Fruit fly (Drosophila melanogaster) whole organism, pupa: ENCODE results near the gene sgg.

Source experiments
- CG10348 ChIP-seq: fragments of 200-800 bp; sonication (Bioruptor generic); IDR thresholded peaks from 2 replicates; pipeline ENCODE4 v1.3.6; 2022; ENCODE audit warnings: missing biosample characterization, missing genetic modification characterization
- CG12605 ChIP-seq: fragments of 200-800 bp; sonication (Bioruptor generic); IDR thresholded peaks from 2 replicates; pipeline ENCODE4 v1.3.6; 2022; ENCODE audit warnings: missing biosample characterization, missing genetic modification characterization
- CG13204 ChIP-seq: fragments of 200-800 bp; sonication (Bioruptor generic); optimal IDR thresholded peaks from 2 replicates; lab custom pipeline; 2018; ENCODE audit warnings: missing biosample characterization, mild to moderate bottlenecking, missing genetic modification characterization, moderate library complexity
- CG14655 ChIP-seq: fragments of 200-800 bp; sonication (Bioruptor generic); optimal IDR thresholded peaks from 3 replicates; lab custom pipeline; 2017; ENCODE audit warnings: mild to moderate bottlenecking, missing biosample characterization, missing genetic modification reagents, missing genetic modification characterization
- CG15710 ChIP-seq: fragments of 200-800 bp; sonication (Bioruptor generic); optimal IDR thresholded peaks from 2 replicates; lab custom pipeline; 2018; ENCODE audit warnings: missing biosample characterization, mild to moderate bottlenecking, missing genetic modification characterization, moderate library complexity
- CG17806 ChIP-seq: fragments of 200-800 bp; sonication (Bioruptor generic); optimal IDR thresholded peaks from 2 replicates; lab custom pipeline; 2018; ENCODE audit warnings: missing biosample characterization, mild to moderate bottlenecking, missing genetic modification characterization, moderate library complexity
- CG32121 ChIP-seq: fragments of 200-800 bp; sonication (Bioruptor generic); IDR thresholded peaks from 2 replicates; pipeline ENCODE4 v1.3.6; 2022; ENCODE audit warnings: missing biosample characterization, missing genetic modification characterization
- CG34367 ChIP-seq: fragments of 200-800 bp; sonication (Bioruptor generic); optimal IDR thresholded peaks from 2 replicates; lab custom pipeline; 2018; ENCODE audit warnings: missing biosample characterization, mild to moderate bottlenecking, missing genetic modification characterization
- CG4496 ChIP-seq: fragments of 200-800 bp; sonication (Bioruptor generic); IDR thresholded peaks from 3 replicates; pipeline ENCODE4 v1.3.6; 2022; ENCODE audit warnings: missing biosample characterization, missing genetic modification characterization
- CG8159 ChIP-seq: fragments of 200-800 bp; sonication (Bioruptor generic); optimal IDR thresholded peaks from 3 replicates; lab custom pipeline; 2018; ENCODE audit warnings: missing biosample characterization, mild to moderate bottlenecking, missing genetic modification characterization, moderate library complexity
- CG8301 ChIP-seq: fragments of 200-800 bp; sonication (Bioruptor generic); optimal IDR thresholded peaks from 2 replicates; lab custom pipeline; 2018; ENCODE audit warnings: missing biosample characterization, mild to moderate bottlenecking, missing genetic modification characterization
- CG9948 ChIP-seq: fragments of 200-800 bp; sonication (Bioruptor generic); optimal IDR thresholded peaks from 2 replicates; lab custom pipeline; 2018; ENCODE audit warnings: missing biosample characterization, mild to moderate bottlenecking, missing genetic modification characterization, moderate library complexity
- D1 ChIP-seq: fragments of 200-800 bp; sonication (Bioruptor generic); optimal IDR thresholded peaks from 2 replicates; lab custom pipeline; 2018; ENCODE audit warnings: missing biosample characterization, mild to moderate bottlenecking, missing genetic modification characterization, moderate library complexity
- EcR ChIP-seq: fragments of 200-800 bp; sonication (Bioruptor generic); optimal IDR thresholded peaks from 3 replicates; lab custom pipeline; 2019; ENCODE audit warnings: missing biosample characterization, missing genetic modification characterization, mild to moderate bottlenecking, moderate library complexity, missing genetic modification reagents
- Ets98B ChIP-seq: fragments of 200-800 bp; sonication (Bioruptor generic); IDR thresholded peaks from 2 replicates; pipeline ENCODE4 v1.3.6; 2022; ENCODE audit warnings: missing biosample characterization, missing genetic modification characterization
- Pif1A ChIP-seq: fragments of 200-800 bp; sonication (Bioruptor generic); optimal IDR thresholded peaks from 3 replicates; lab custom pipeline; 2016; ENCODE audit warnings: missing biosample characterization, missing genetic modification characterization
- Pif1B ChIP-seq: fragments of 200-800 bp; sonication (Bioruptor generic); optimal IDR thresholded peaks from 3 replicates; lab custom pipeline; 2016; ENCODE audit warnings: missing biosample characterization, missing genetic modification characterization
- Snoo ChIP-seq: fragments of 200-800 bp; sonication (Bioruptor generic); optimal IDR thresholded peaks from 3 replicates; lab custom pipeline; 2017; ENCODE audit warnings: missing biosample characterization, mild to moderate bottlenecking, missing genetic modification characterization, inconsistent platforms
- fd96Ca ChIP-seq: fragments of 200-800 bp; sonication (Bioruptor generic); IDR thresholded peaks from 3 replicates; pipeline ENCODE4 v1.3.6; 2022; ENCODE audit warnings: missing biosample characterization, missing genetic modification characterization
- gl ChIP-seq: fragments of 200-800 bp; sonication (Bioruptor generic); optimal IDR thresholded peaks from 2 replicates; lab custom pipeline; 2018; ENCODE audit warnings: missing biosample characterization, mild to moderate bottlenecking, missing genetic modification characterization
- rn ChIP-seq: fragments of 200-800 bp; sonication (Bioruptor generic); IDR thresholded peaks from 2 replicates; pipeline ENCODE4 v1.3.6; 2022; ENCODE audit warnings: missing biosample characterization, missing genetic modification characterization

sgg gene

dm6 chrX:2589446-2590038 is 44.2 kb upstream of the sgg start:
- peak; percentile 76 for TF ChIP-seq CG8159 (tag; lab: Kevin White, UChicago)
- TF ChIP-seq CG17806 (tag; lab: Kevin White, UChicago): peak; percentile 71
- TF ChIP-seq CG14655 (GFP tag; lab: Kevin White, UChicago): peak; percentile 85
- peak; percentile 97 for TF ChIP-seq Ets98B (GFP tag; lab: Robert Waterston, UW)
- peak; percentile 79 for TF ChIP-seq CG15710 (tag; lab: Kevin White, UChicago)
- TF ChIP-seq Snoo (tag; lab: Kevin White, UChicago): peak; percentile 91
- TF ChIP-seq CG13204 (GFP tag; lab: Kevin White, UChicago): no peak
- peak; percentile 93 for TF ChIP-seq Pif1A (GFP tag; lab: Kevin White, UChicago)
- TF ChIP-seq D1 (tag; lab: Kevin White, UChicago): peak; percentile 43
- TF ChIP-seq rn: peak; percentile 90
- peak; percentile 98 for TF ChIP-seq fd96Ca
- no peak for TF ChIP-seq EcR
- peak; percentile 96 for TF ChIP-seq CG32121 (GFP tag; lab: Robert Waterston, UW)
- TF ChIP-seq CG8301 (tag; lab: Kevin White, UChicago): peak; percentile 90
- peak; percentile 90 for TF ChIP-seq CG12605 (GFP tag; lab: Robert Waterston, UW)
- peak; percentile 98 for TF ChIP-seq CG4496 (GFP tag; lab: Robert Waterston, UW)
- peak; percentile 89 for TF ChIP-seq Pif1B (GFP tag; lab: Kevin White, UChicago)
- peak; percentile 69 for TF ChIP-seq CG34367 (tag; lab: Kevin White, UChicago)
- peak; percentile 32 for TF ChIP-seq gl
- TF ChIP-seq CG9948 (tag; lab: Kevin White, UChicago): peak; percentile 80
- peak; percentile 83 for TF ChIP-seq CG10348 (GFP tag; lab: Robert Waterston, UW)

DNA sequence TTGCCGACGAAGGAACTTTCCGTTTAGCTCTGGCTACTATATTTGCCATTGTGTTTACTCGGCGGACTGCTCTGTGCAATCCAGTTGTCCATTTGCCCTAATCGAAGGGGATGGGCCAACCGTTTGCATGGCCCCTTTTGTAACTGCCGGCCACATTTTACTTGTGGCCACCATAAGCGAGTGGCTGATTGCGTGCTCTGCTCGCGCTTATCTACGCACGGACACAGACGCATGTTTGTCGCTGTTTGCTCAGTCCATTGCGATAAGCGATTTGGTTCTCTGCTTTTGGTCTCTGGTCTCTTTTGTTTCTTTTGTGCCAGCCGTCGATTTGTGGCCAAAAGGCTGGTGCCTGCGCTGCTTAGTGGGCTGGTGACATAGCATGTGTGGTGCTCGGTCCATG is 43.1 kb upstream of the sgg start:
- no peak for TF ChIP-seq CG14655 (GFP tag; lab: Kevin White, UChicago)
- peak; percentile 46 for TF ChIP-seq EcR
- TF ChIP-seq CG4496 (GFP tag; lab: Robert Waterston, UW): no peak
- no peak for TF ChIP-seq CG10348 (GFP tag; lab: Robert Waterston, UW)
- TF ChIP-seq Pif1B (GFP tag; lab: Kevin White, UChicago): no peak
- TF ChIP-seq CG34367 (tag; lab: Kevin White, UChicago): no peak
- no peak for TF ChIP-seq CG8159 (tag; lab: Kevin White, UChicago)

DNA sequence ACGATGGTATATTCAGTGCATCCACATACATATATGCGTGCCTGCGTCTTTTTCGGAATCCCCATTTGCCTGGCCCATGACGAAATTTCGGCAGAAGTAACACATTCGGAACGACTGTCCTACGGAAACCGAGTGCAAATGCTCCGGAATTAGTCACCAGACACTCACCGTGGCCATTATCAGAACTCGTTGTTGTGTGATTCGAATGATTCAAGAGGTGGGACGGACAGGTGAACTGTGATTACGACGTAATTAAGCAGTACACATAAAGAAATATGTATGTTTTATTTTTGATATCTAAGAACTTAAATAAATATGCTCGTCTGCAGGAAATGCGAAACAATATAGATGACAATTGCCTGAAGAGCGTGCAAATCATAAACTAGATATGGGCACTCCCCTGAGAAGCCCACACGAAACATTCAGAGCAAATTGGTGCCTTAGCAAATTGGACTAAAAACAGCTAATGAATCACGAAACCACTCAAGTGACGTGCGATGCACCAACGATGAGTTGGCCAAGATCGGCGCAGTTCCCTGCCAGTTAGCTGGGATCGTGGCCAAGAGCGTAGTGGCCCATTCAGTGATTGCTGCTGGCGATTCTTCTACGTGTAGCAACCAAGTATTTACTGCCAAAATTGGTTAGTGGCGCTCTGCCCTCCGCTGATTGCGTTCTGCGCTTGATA is 42.3 kb upstream of the sgg start:
- no peak for TF ChIP-seq CG14655 (GFP tag; lab: Kevin White, UChicago)
- TF ChIP-seq CG8301 (tag; lab: Kevin White, UChicago): no peak
- TF ChIP-seq Pif1A (GFP tag; lab: Kevin White, UChicago): no peak
- TF ChIP-seq D1 (tag; lab: Kevin White, UChicago): no peak
- TF ChIP-seq CG15710 (tag; lab: Kevin White, UChicago): no peak
- TF ChIP-seq fd96Ca: no peak
- TF ChIP-seq gl: no peak
- no peak for TF ChIP-seq CG10348 (GFP tag; lab: Robert Waterston, UW)
- no peak for TF ChIP-seq CG12605 (GFP tag; lab: Robert Waterston, UW)
- TF ChIP-seq CG9948 (tag; lab: Kevin White, UChicago): no peak
- TF ChIP-seq CG34367 (tag; lab: Kevin White, UChicago): no peak
- TF ChIP-seq CG8159 (tag; lab: Kevin White, UChicago): no peak
- no peak for TF ChIP-seq rn
- TF ChIP-seq Pif1B (GFP tag; lab: Kevin White, UChicago): no peak
- no peak for TF ChIP-seq Ets98B (GFP tag; lab: Robert Waterston, UW)
- TF ChIP-seq CG17806 (tag; lab: Kevin White, UChicago): no peak
- TF ChIP-seq, all 21 proteins: peak for 0

dm6 chrX:2592243-2592642 is 41.5 kb upstream of the sgg start:
- TF ChIP-seq fd96Ca: peak; percentile 8; the same call in 1 of the 3 replicates
- TF ChIP-seq Pif1A (GFP tag; lab: Kevin White, UChicago): no peak
- TF ChIP-seq CG4496 (GFP tag; lab: Robert Waterston, UW): no peak
- no peak for TF ChIP-seq CG32121 (GFP tag; lab: Robert Waterston, UW)
- TF ChIP-seq, all 21 proteins: peak for 1

DNA sequence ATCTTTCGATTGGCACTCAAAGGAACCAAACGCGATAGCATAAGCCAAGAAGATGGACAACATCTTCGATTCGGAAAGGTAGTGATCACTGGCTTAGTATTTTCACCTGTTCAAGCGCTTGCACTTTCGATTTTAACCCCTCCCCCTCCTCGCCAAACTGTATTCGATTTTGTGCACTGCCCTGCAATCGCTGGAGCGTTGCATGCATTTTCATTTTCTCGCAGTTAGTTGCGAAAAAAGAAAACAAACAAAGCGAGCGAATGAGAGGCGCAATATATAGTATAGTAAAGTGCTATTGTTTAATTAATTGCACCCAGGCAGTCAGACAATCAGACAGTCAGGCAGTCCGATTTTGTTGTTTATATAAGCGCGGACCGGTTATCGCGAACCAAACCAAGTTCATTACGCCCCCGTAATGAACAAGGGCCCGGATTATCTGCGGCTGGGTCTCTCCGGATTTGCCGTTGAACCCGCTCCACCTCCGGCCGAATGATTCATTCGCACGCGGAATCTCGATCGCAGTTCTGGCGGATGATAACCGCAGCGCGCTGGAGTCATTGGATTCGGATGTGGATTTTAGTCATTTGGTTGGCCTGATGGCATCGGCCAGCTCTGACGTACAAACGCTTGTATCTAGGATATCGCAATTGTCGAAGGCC is 40.5 kb upstream of the sgg start:
- peak; percentile 96 for TF ChIP-seq EcR
- no peak for TF ChIP-seq CG8301 (tag; lab: Kevin White, UChicago)
- TF ChIP-seq rn: no peak

dm6 chrX:2593753-2594096 is 40.0 kb upstream of the sgg start:
- TF ChIP-seq CG10348 (GFP tag; lab: Robert Waterston, UW) (peak; percentile 72), CG8159 (tag; lab: Kevin White, UChicago) (peak; percentile 89), CG15710 (tag; lab: Kevin White, UChicago) (peak; percentile 86), gl (peak; percentile 72), D1 (tag; lab: Kevin White, UChicago) (no peak), CG17806 (tag; lab: Kevin White, UChicago) (peak; percentile 83), Pif1A (GFP tag; lab: Kevin White, UChicago) (no peak), CG8301 (tag; lab: Kevin White, UChicago) (peak; percentile 85), CG4496 (GFP tag; lab: Robert Waterston, UW) (peak; percentile 97), CG9948 (tag; lab: Kevin White, UChicago) (peak; percentile 77), CG32121 (GFP tag; lab: Robert Waterston, UW) (peak; percentile 93), CG34367 (tag; lab: Kevin White, UChicago) (peak; percentile 82), rn (peak; percentile 81), Pif1B (GFP tag; lab: Kevin White, UChicago) (no peak), CG13204 (GFP tag; lab: Kevin White, UChicago) (peak; percentile 49), EcR (peak; percentile 81), Ets98B (GFP tag; lab: Robert Waterston, UW) (peak; percentile 94), fd96Ca (peak; percentile 97), CG14655 (GFP tag; lab: Kevin White, UChicago) (no peak), Snoo (tag; lab: Kevin White, UChicago) (peak; percentile 94), CG12605 (GFP tag; lab: Robert Waterston, UW) (peak; percentile 92)
